Worm (Caenorhabditis elegans): ENCODE measurements around the gene Y79H2A.2.

- TF ChIP-seq flt-1 (GFP tag; IDR thresholded peaks at IDR 0.05) (no peak), ztf-29 (GFP tag; IDR thresholded peaks at IDR 0.05) (no peak), tab-1 (GFP tag; IDR thresholded peaks at IDR 0.05) (no peak), med-1 (GFP tag; optimal IDR thresholded peaks at IDR 0.05; ENCODE audit: insufficient read depth) (no peak), klf-2 (GFP tag; conservative IDR thresholded peaks at IDR 0.05) (no peak), ref-1 (GFP tag; conservative IDR thresholded peaks at IDR 0.05) (no peak), ztf-23 (GFP tag; IDR thresholded peaks at IDR 0.05) (no peak)
Observed at ce11 chrIII:12033259-12033658, 2.7 kb upstream of the Y79H2A.2 start.
